Fruit fly (Drosophila melanogaster) whole organism, embryonic: ENCODE data around the gene Or92a.
A peak's percentile ranks its signal among the peaks of the same experiment; 100 is the strongest.

Experiments
- Atf3 ChIP-seq: fragments of 200-800 bp; sonication (Bioruptor generic); optimal IDR thresholded peaks from 3 replicates; lab custom pipeline; 2016; ENCODE audit warnings: missing biosample characterization, missing genetic modification characterization
- Bdp1 ChIP-seq: fragments of 200-800 bp; sonication (Bioruptor generic); optimal IDR thresholded peaks from 3 replicates; lab custom pipeline; 2016; ENCODE audit warnings: missing biosample characterization, missing genetic modification characterization
- CG10209 ChIP-seq: fragments of 200-800 bp; sonication (Bioruptor generic); optimal IDR thresholded peaks from 3 replicates; lab custom pipeline; 2017; ENCODE audit warnings: missing biosample characterization, mild to moderate bottlenecking, missing genetic modification characterization, missing genetic modification reagents
- CG10366 ChIP-seq: fragments of 200-800 bp; sonication (Bioruptor generic); IDR thresholded peaks from 2 replicates; pipeline ENCODE4 v1.3.6; 2022; ENCODE audit warnings: missing biosample characterization, missing genetic modification characterization
- CG10959 ChIP-seq: fragments of 200-800 bp; sonication (Bioruptor generic); IDR thresholded peaks from 2 replicates; pipeline ENCODE4 v1.3.6; 2022; ENCODE audit warnings: missing biosample characterization, missing genetic modification characterization
- CG11093 ChIP-seq: fragments of 200-800 bp; sonication (Bioruptor generic); IDR thresholded peaks from 3 replicates; pipeline ENCODE4 v1.3.6; 2022; ENCODE audit warnings: missing biosample characterization, missing genetic modification characterization
- CG11504 ChIP-seq: fragments of 200-800 bp; sonication (Bioruptor generic); optimal IDR thresholded peaks from 3 replicates; lab custom pipeline; 2019; ENCODE audit warnings: missing biosample characterization, mild to moderate bottlenecking, missing genetic modification characterization, moderate library complexity
- CG13123 ChIP-seq: fragments of 200-800 bp; sonication (Bioruptor generic); optimal IDR thresholded peaks from 2 replicates; lab custom pipeline; 2016; ENCODE audit warnings: missing biosample characterization, missing genetic modification characterization
- CG14710 ChIP-seq: fragments of 200-800 bp; sonication (Bioruptor generic); optimal IDR thresholded peaks from 3 replicates; lab custom pipeline; 2019; ENCODE audit warnings: missing biosample characterization, mild to moderate bottlenecking, missing genetic modification characterization, moderate library complexity
- CG15514 ChIP-seq: fragments of 200-800 bp; sonication (Bioruptor generic); optimal IDR thresholded peaks from 3 replicates; lab custom pipeline; 2017; ENCODE audit warnings: missing biosample characterization, missing genetic modification characterization, mild to moderate bottlenecking, moderate library complexity, missing genetic modification reagents
- CG17568 ChIP-seq: fragments of 200-800 bp; sonication (Bioruptor generic); optimal IDR thresholded peaks from 2 replicates; lab custom pipeline; 2018; ENCODE audit warnings: missing biosample characterization, mild to moderate bottlenecking, missing genetic modification characterization, moderate library complexity
- CG2120 ChIP-seq: fragments of 200-800 bp; sonication (Bioruptor generic); optimal IDR thresholded peaks from 3 replicates; lab custom pipeline; 2016; ENCODE audit warnings: missing biosample characterization, missing genetic modification characterization
- CG2202 ChIP-seq: fragments of 200-800 bp; sonication (Bioruptor generic); optimal IDR thresholded peaks from 2 replicates; lab custom pipeline; 2018; ENCODE audit warnings: missing biosample characterization, mild to moderate bottlenecking, missing genetic modification characterization
- CG2678 ChIP-seq: fragments of 200-800 bp; sonication (Bioruptor generic); optimal IDR thresholded peaks from 3 replicates; lab custom pipeline; 2019; ENCODE audit warnings: missing biosample characterization, mild to moderate bottlenecking, missing genetic modification characterization, moderate library complexity
- CG31441 ChIP-seq: fragments of 200-800 bp; sonication (Bioruptor generic); IDR thresholded peaks from 2 replicates; pipeline ENCODE4 v1.3.6; 2022; ENCODE audit warnings: missing biosample characterization, missing genetic modification characterization
- CG3281 ChIP-seq: fragments of 200-800 bp; sonication (Bioruptor generic); optimal IDR thresholded peaks from 3 replicates; lab custom pipeline; 2017; ENCODE audit warnings: missing biosample characterization, mild to moderate bottlenecking, missing genetic modification characterization
- CG34224 ChIP-seq: fragments of 200-800 bp; sonication (Bioruptor generic); IDR thresholded peaks from 3 replicates; pipeline ENCODE4 v1.3.6; 2022; ENCODE audit warnings: missing biosample characterization, missing genetic modification characterization; ENCODE audit not compliant: partially characterized antibody
- CG3847 ChIP-seq: fragments of 200-800 bp; sonication (Bioruptor generic); IDR thresholded peaks from 2 replicates; pipeline ENCODE4 v1.3.6; 2022; ENCODE audit warnings: missing biosample characterization, missing genetic modification characterization
- CG6254 ChIP-seq: fragments of 200-800 bp; sonication (Bioruptor generic); optimal IDR thresholded peaks from 3 replicates; lab custom pipeline; 2017; ENCODE audit warnings: mild to moderate bottlenecking, missing biosample characterization, missing genetic modification reagents, missing genetic modification characterization
- CG7357 ChIP-seq: fragments of 200-800 bp; sonication (Bioruptor generic); IDR thresholded peaks from 3 replicates; pipeline ENCODE4 v1.3.6; 2022; ENCODE audit warnings: missing biosample characterization, missing genetic modification characterization
- CG9797 ChIP-seq: fragments of 200-800 bp; sonication (Bioruptor generic); optimal IDR thresholded peaks from 3 replicates; lab custom pipeline; 2018; ENCODE audit warnings: missing biosample characterization, mild to moderate bottlenecking, missing genetic modification characterization
- CoRest ChIP-seq: fragments of 200-800 bp; sonication (Bioruptor generic); optimal IDR thresholded peaks from 3 replicates; lab custom pipeline; 2018; ENCODE audit warnings: missing biosample characterization, mild to moderate bottlenecking, missing genetic modification characterization, moderate library complexity
- Eip74EF ChIP-seq, 2 experiments: fragments of 200-800 bp in 1 of 2; fragments of >200 bp in 1 of 2; sonication (Bioruptor generic) in 1 of 2; optimal IDR thresholded peaks; 2 replicates each; lab custom pipeline; 2017 to 2019; ENCODE audit warnings: missing biosample characterization in 2 of 2, missing genetic modification characterization in 2 of 2, mild to moderate bottlenecking in 1 of 2, moderate library complexity in 1 of 2
- Gug ChIP-seq: fragments of 200-800 bp; sonication (Bioruptor generic); IDR thresholded peaks from 4 replicates; pipeline ENCODE4 v1.3.6; 2022; ENCODE audit warnings: missing biosample characterization, missing genetic modification characterization
- H2.0 ChIP-seq: fragments of 200-800 bp; sonication (Bioruptor generic); IDR thresholded peaks from 2 replicates; pipeline ENCODE4 v1.3.6; 2022; ENCODE audit warnings: missing biosample characterization, missing genetic modification characterization
- HHEX ChIP-seq: fragments of 200-800 bp; sonication (Bioruptor generic); optimal IDR thresholded peaks from 3 replicates; lab custom pipeline; 2017; ENCODE audit warnings: missing biosample characterization, mild to moderate bottlenecking, missing genetic modification characterization, missing genetic modification reagents
- Spps ChIP-seq: fragments of 200-800 bp; sonication (Bioruptor generic); optimal IDR thresholded peaks from 2 replicates; lab custom pipeline; 2018; ENCODE audit warnings: missing biosample characterization, mild to moderate bottlenecking, missing genetic modification characterization
- ato ChIP-seq: fragments of 200-800 bp; sonication (Bioruptor generic); IDR thresholded peaks from 2 replicates; pipeline ENCODE4 v1.3.6; 2022; ENCODE audit warnings: missing biosample characterization, missing genetic modification characterization; ENCODE audit not compliant: partially characterized antibody
- br ChIP-seq: fragments of >200 bp; optimal IDR thresholded peaks from 2 replicates; lab custom pipeline; 2017
- cas ChIP-seq: fragments of 200-800 bp; sonication (Bioruptor generic); IDR thresholded peaks from 2 replicates; pipeline ENCODE4 v1.3.6; 2022; ENCODE audit warnings: missing biosample characterization, missing genetic modification characterization
- chn ChIP-seq: fragments of 200-800 bp; sonication (Bioruptor generic); optimal IDR thresholded peaks from 2 replicates; lab custom pipeline; 2016; ENCODE audit warnings: missing biosample characterization, missing genetic modification characterization
- crol ChIP-seq: fragments of 200-800 bp; sonication (Bioruptor generic); IDR thresholded peaks from 2 replicates; pipeline ENCODE4 v1.3.6; 2022; ENCODE audit warnings: missing biosample characterization, missing genetic modification characterization
- crp ChIP-seq, 2 experiments: fragments of 200-800 bp; sonication (Bioruptor generic); optimal IDR thresholded peaks; 2 replicates in 1 of 2; 3 replicates in 1 of 2; lab custom pipeline; 2017; ENCODE audit warnings: missing biosample characterization in 2 of 2, missing genetic modification characterization in 2 of 2, mild to moderate bottlenecking in 1 of 2, moderate library complexity in 1 of 2
- dimm ChIP-seq: fragments of 200-800 bp; sonication (Bioruptor generic); IDR thresholded peaks from 2 replicates; pipeline ENCODE4 v1.3.6; 2022; ENCODE audit warnings: missing biosample characterization, missing genetic modification characterization
- emc ChIP-seq: fragments of 200-800 bp; sonication (Bioruptor generic); optimal IDR thresholded peaks from 2 replicates; lab custom pipeline; 2016; ENCODE audit warnings: missing biosample characterization, missing genetic modification characterization
- eyg ChIP-seq: fragments of 200-800 bp; sonication (Bioruptor generic); optimal IDR thresholded peaks from 3 replicates; lab custom pipeline; 2016; ENCODE audit warnings: missing biosample characterization, missing genetic modification characterization
- gce ChIP-seq: fragments of 200-800 bp; sonication (Bioruptor generic); IDR thresholded peaks from 3 replicates; pipeline ENCODE4 v1.3.6; 2022; ENCODE audit warnings: missing biosample characterization, missing genetic modification characterization
- gem ChIP-seq: fragments of 200-800 bp; sonication (Bioruptor generic); optimal IDR thresholded peaks from 2 replicates; lab custom pipeline; 2019; ENCODE audit warnings: missing biosample characterization, mild to moderate bottlenecking, missing genetic modification characterization, moderate library complexity
- h ChIP-seq: fragments of >200 bp; optimal IDR thresholded peaks from 2 replicates; lab custom pipeline; 2017
- hbn ChIP-seq: fragments of 200-800 bp; sonication (Bioruptor generic); IDR thresholded peaks from 2 replicates; pipeline ENCODE4 v1.3.6; 2022; ENCODE audit warnings: missing biosample characterization, missing genetic modification characterization; ENCODE audit not compliant: partially characterized antibody
- hth ChIP-seq: fragments of >200 bp; optimal IDR thresholded peaks from 2 replicates; lab custom pipeline; 2017; ENCODE audit warnings: inconsistent platforms
- jigr1 ChIP-seq: fragments of 200-800 bp; sonication (Bioruptor generic); IDR thresholded peaks from 3 replicates; pipeline ENCODE4 v1.3.6; 2022; ENCODE audit warnings: missing biosample characterization, missing genetic modification characterization
- lilli ChIP-seq: fragments of 200-800 bp; sonication (Bioruptor generic); optimal IDR thresholded peaks from 3 replicates; lab custom pipeline; 2016; ENCODE audit warnings: missing biosample characterization, missing genetic modification characterization
- maf-S ChIP-seq: fragments of 200-800 bp; sonication (Bioruptor generic); optimal IDR thresholded peaks from 2 replicates; lab custom pipeline; 2016; ENCODE audit warnings: missing biosample characterization, missing genetic modification characterization
- oc ChIP-seq: fragments of 200-800 bp; sonication (Bioruptor generic); optimal IDR thresholded peaks from 2 replicates; lab custom pipeline; 2018; ENCODE audit warnings: missing biosample characterization, mild to moderate bottlenecking, missing genetic modification characterization, moderate library complexity
- sima ChIP-seq: fragments of 200-800 bp; sonication (Bioruptor generic); optimal IDR thresholded peaks from 2 replicates; lab custom pipeline; 2016; ENCODE audit warnings: missing biosample characterization, missing genetic modification characterization
- tap ChIP-seq: fragments of 200-800 bp; optimal IDR thresholded peaks from 3 replicates; lab custom pipeline; 2019; ENCODE audit warnings: missing biosample characterization, mild to moderate bottlenecking, missing genetic modification characterization, moderate library complexity
- ttk ChIP-seq: fragments of 200-800 bp; sonication (Bioruptor generic); IDR thresholded peaks from 2 replicates; pipeline ENCODE4 v2.1.2; 2022; ENCODE audit warnings: missing biosample characterization, missing genetic modification characterization
- twi ChIP-seq: fragments of 200-800 bp; optimal IDR thresholded peaks from 2 replicates; lab custom pipeline; 2019; ENCODE audit warnings: missing biosample characterization, mild to moderate bottlenecking, missing genetic modification characterization, moderate library complexity

Gene Or92a

dm6 chr3R:20550632-20551486 lies 46.3 kb downstream of the Or92a start (continued):
- no peak for TF ChIP-seq hth (lab: Kevin White, UChicago)
- TF ChIP-seq CG17568 (GFP tag; lab: Kevin White, UChicago) = peak; percentile 95
- peak; percentile 19 for TF ChIP-seq Bdp1 (GFP tag; lab: Kevin White, UChicago)
- TF ChIP-seq HHEX (GFP tag; lab: Kevin White, UChicago) = peak; percentile 90
- TF ChIP-seq CG13123 (GFP tag; lab: Kevin White, UChicago) = peak; percentile 28
- TF ChIP-seq chn (GFP tag; lab: Kevin White, UChicago) = peak; percentile 35
- peak; percentile 28 for TF ChIP-seq CG9797 (GFP tag; lab: Kevin White, UChicago)
- peak; percentile 23; the same call in 1 of the 4 replicates for TF ChIP-seq Gug (GFP tag; lab: Robert Waterston, UW)
- no peak for TF ChIP-seq jigr1 (GFP tag; lab: Robert Waterston, UW)
- peak; percentile 28 for TF ChIP-seq CG14710 (tag; lab: Kevin White, UChicago)
- TF ChIP-seq h (lab: Kevin White, UChicago) = no peak
- TF ChIP-seq ttk (GFP tag; lab: Robert Waterston, UW) = no peak
- peak; percentile 68 for TF ChIP-seq CG2678 (tag; lab: Kevin White, UChicago)
- peak in 1 of 2 experiments; percentile 46 for TF ChIP-seq crp (GFP tag; optimal IDR thresholded peaks at IDR 0.05; lab: Kevin White, UChicago)
- TF ChIP-seq oc (tag; lab: Kevin White, UChicago) = peak; percentile 63
- no peak for TF ChIP-seq CG10366
- TF ChIP-seq CG11504 (tag; lab: Kevin White, UChicago) = no peak
- TF ChIP-seq twi (tag; lab: Kevin White, UChicago) = peak; percentile 91
- TF ChIP-seq CG2120 = no peak
- TF ChIP-seq ato = peak; percentile 97
- TF ChIP-seq CG10959 = no peak; the same call in 1 of the 2 replicates
- TF ChIP-seq CG7357 = no peak
- peak; percentile 86 for TF ChIP-seq CG2202
- TF ChIP-seq crol (GFP tag; lab: Robert Waterston, UW) = no peak; the same call in 1 of the 2 replicates
- TF ChIP-seq cas = no peak; the same call in 1 of the 2 replicates
- peak; percentile 90 for TF ChIP-seq CG34224 (GFP tag; lab: Robert Waterston, UW)
- no peak for TF ChIP-seq CG3847 (GFP tag; lab: Robert Waterston, UW)
- no peak; the same call in 2 of the 3 replicates for TF ChIP-seq CG11093 (GFP tag; lab: Robert Waterston, UW)
- peak; percentile 8 for TF ChIP-seq CoRest (tag; lab: Kevin White, UChicago)
- TF ChIP-seq CG15514 (GFP tag; lab: Kevin White, UChicago) = peak; percentile 71
- TF ChIP-seq CG10209 (GFP tag; lab: Kevin White, UChicago) = peak; percentile 79
- peak; percentile 65; the same call in 1 of the 3 replicates for TF ChIP-seq gce
- no peak for TF ChIP-seq br (lab: Kevin White, UChicago)
- TF ChIP-seq Spps (tag; lab: Kevin White, UChicago) = peak; percentile 79
- no peak for TF ChIP-seq H2.0 (GFP tag; lab: Robert Waterston, UW)
- no peak for TF ChIP-seq lilli
- peak; percentile 75 for TF ChIP-seq tap (tag; lab: Kevin White, UChicago)
- TF ChIP-seq sima (GFP tag; lab: Kevin White, UChicago) = no peak
- TF ChIP-seq CG3281 (GFP tag; lab: Kevin White, UChicago) = peak; percentile 75
- no peak; the same call in 1 of the 2 replicates for TF ChIP-seq CG31441 (GFP tag; lab: Robert Waterston, UW)
- TF ChIP-seq gem (tag; lab: Kevin White, UChicago) = peak; percentile 57
- TF ChIP-seq CG6254 (GFP tag; lab: Kevin White, UChicago) = peak; percentile 69
- TF ChIP-seq maf-S = peak; percentile 72
- peak; percentile 0 for TF ChIP-seq Atf3 (GFP tag; lab: Kevin White, UChicago)
- peak; percentile 89 for TF ChIP-seq hbn (GFP tag; lab: Robert Waterston, UW)
- TF ChIP-seq Eip74EF (GFP tag; optimal IDR thresholded peaks at IDR 0.05; lab: Kevin White, UChicago) = peak in 1 of 2 experiments; percentile 67
- no peak for TF ChIP-seq emc
- TF ChIP-seq dimm (GFP tag; lab: Robert Waterston, UW) = no peak
- peak; percentile 67 for TF ChIP-seq eyg (GFP tag; lab: Kevin White, UChicago)
